Worm (Caenorhabditis elegans): Measurements from ENCODE around the gene K02D10.8.

The K02D10.8 gene

DNA sequence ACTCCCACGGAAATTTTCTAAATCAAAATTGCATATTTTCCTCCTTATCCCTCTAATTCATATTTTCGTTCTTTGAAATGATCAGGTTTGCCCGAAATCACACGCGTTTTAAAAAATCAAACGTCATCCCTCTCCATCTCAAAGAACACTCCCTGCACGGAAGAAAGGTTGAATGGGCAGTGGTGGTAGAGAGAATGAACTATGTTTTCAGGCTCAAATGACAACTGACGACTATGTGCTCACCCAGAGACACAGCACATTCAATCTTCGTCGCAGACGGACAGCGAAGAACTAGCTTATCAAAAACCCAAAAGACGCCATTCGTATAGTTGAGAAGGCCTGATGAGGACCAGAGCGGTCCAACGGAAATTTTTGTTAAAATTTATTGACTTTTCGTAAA, 46.4 kb upstream of the K02D10.8 start:
- TF ChIP-seq hlh-12 (tag; optimal IDR thresholded peaks at IDR 0.05) (no peak), F37B4.10 (GFP tag; IDR thresholded peaks at IDR 0.05) (0 out of 2 replicates have a peak, but pooled peaks have one; percentile 46)

DNA sequence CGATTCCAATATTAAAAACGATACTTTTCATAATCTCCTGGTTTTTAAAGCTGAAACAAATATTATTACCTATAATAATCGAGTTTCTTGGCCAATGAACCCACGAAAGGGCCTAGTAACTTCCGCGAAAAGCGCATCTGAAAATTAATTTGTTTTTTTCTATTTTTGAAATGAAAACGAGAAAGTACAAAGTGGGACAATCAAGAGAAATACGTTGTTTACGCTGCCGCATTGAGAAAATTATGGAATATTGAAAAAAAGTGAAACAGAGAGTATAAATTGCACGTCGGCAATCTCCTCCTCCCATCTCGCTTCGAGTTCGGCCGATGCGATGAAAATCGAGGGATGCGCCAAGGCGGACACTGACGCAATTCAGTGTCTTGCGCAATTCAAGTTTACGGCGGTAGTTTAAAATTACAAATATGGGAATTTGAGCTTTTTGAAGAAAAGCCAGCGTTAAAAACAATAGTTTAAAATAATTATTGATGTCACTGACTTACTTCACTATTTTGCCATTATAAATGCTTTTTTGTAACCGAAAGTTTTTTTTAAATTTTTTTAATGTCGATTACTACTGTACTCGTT, 44.8 kb upstream of the K02D10.8 start, which contains the start of gene pdhk-2:
Gene pdhk-2, minus strand, starts transcription at position 137 of the 585 bp plus-strand sequence.
- TF ChIP-seq lin-35 (GFP tag; optimal IDR thresholded peaks at IDR 0.05) (peak; percentile 85 to 98 (median 89)), aptf-3 (GFP tag; IDR thresholded peaks at IDR 0.05) (no peak), ztf-22 (GFP tag; optimal IDR thresholded peaks at IDR 0.05) (no peak), ceh-91 (GFP tag; IDR thresholded peaks at IDR 0.05) (peak; percentile 68), hmg-1.2 (GFP tag; IDR thresholded peaks at IDR 0.05) (peak; percentile 68), repo-1 (tag; optimal IDR thresholded peaks at IDR 0.05) (peak; percentile 87), nhr-27 (tag; optimal IDR thresholded peaks at IDR 0.05) (no peak), K12H6.12 (tag; optimal IDR thresholded peaks at IDR 0.05) (peak; percentile 70), hrde-1 (tag; optimal IDR thresholded peaks at IDR 0.05; ENCODE audit: borderline replicate concordance) (no peak), F52B5.7 (tag; optimal IDR thresholded peaks at IDR 0.05) (no peak), madf-10 (tag; optimal IDR thresholded peaks at IDR 0.05) (peak; percentile 70), akir-1 (GFP tag; optimal IDR thresholded peaks at IDR 0.05) (no peak), nhr-120 (GFP tag; IDR thresholded peaks at IDR 0.05) (no peak), chd-7 (tag; optimal IDR thresholded peaks at IDR 0.05) (peak; percentile 69), rpc-1 (optimal IDR thresholded peaks at IDR 0.05) (no peak), rpc-1 (tag; optimal IDR thresholded peaks at IDR 0.05) (no peak), F22D6.2 (tag; optimal IDR thresholded peaks at IDR 0.05) (peak; percentile 56), ztf-18 (tag; optimal IDR thresholded peaks at IDR 0.05) (peak; percentile 99), attf-3 (GFP tag; conservative IDR thresholded peaks at IDR 0.05) (peak; percentile 81), somi-1 (GFP tag; optimal IDR thresholded peaks at IDR 0.05) (peak; percentile 82), ztf-25 (GFP tag; IDR thresholded peaks at IDR 0.05) (no peak), Y56A3A.18 (GFP tag; IDR thresholded peaks at IDR 0.05) (peak; percentile 70; the same call in 1 of the 2 replicates), tbp1 (GFP tag; optimal IDR thresholded peaks at IDR 0.05) (peak; percentile 74), mcd-1 (GFP tag; IDR thresholded peaks at IDR 0.05) (peak; percentile 93), nhr-90 (tag; optimal IDR thresholded peaks at IDR 0.05) (peak; percentile 25), F57A8.1 (GFP tag; optimal IDR thresholded peaks at IDR 0.05) (no peak), madf-6 (GFP tag; IDR thresholded peaks at IDR 0.05) (peak; percentile 89), cebp-2 (GFP tag; IDR thresholded peaks at IDR 0.05) (no peak), lin-40 (tag; optimal IDR thresholded peaks at IDR 0.05) (peak; percentile 94), fkh-3 (tag; optimal IDR thresholded peaks at IDR 0.05) (no peak), egrh-3 (GFP tag; IDR thresholded peaks at IDR 0.05) (no peak), B0261.1 (tag; optimal IDR thresholded peaks at IDR 0.05) (peak; percentile 18), F39B2.1 (GFP tag; IDR thresholded peaks at IDR 0.05) (no peak), ztf-6 (GFP tag; IDR thresholded peaks at IDR 0.05) (no peak), bed-2 (GFP tag; IDR thresholded peaks at IDR 0.05) (no peak), zfh-2 (GFP tag; conservative IDR thresholded peaks at IDR 0.05) (no peak), snpc-1.3 (tag; optimal IDR thresholded peaks at IDR 0.05; ENCODE audit: insufficient read depth) (peak; percentile 32), hlh-12 (tag; optimal IDR thresholded peaks at IDR 0.05) (no peak), F37B4.10 (GFP tag; IDR thresholded peaks at IDR 0.05) (no peak), ama-1 (optimal IDR thresholded peaks at IDR 0.05) (peak; percentile 21), ama-1 (GFP tag; optimal IDR thresholded peaks at IDR 0.05) (no peak), sdz-38 (tag; optimal IDR thresholded peaks at IDR 0.05) (no peak), C17E4.6 (GFP tag; IDR thresholded peaks at IDR 0.05) (peak; percentile 67; the same call in 1 of the 2 replicates), lir-1 (GFP tag; conservative IDR thresholded peaks at IDR 0.05) (peak; percentile 74), ztf-3 (GFP tag; optimal IDR thresholded peaks at IDR 0.05) (no peak), F49E8.2 (tag; optimal IDR thresholded peaks at IDR 0.05; ENCODE audit: insufficient read depth) (peak; percentile 70), mxl-1 (tag; optimal IDR thresholded peaks at IDR 0.05) (no peak)

Measured in whole organism, young adult.